Fruit fly (Drosophila melanogaster): ENCODE measurements around the gene CG7201.

CG7201 gene

DNA sequence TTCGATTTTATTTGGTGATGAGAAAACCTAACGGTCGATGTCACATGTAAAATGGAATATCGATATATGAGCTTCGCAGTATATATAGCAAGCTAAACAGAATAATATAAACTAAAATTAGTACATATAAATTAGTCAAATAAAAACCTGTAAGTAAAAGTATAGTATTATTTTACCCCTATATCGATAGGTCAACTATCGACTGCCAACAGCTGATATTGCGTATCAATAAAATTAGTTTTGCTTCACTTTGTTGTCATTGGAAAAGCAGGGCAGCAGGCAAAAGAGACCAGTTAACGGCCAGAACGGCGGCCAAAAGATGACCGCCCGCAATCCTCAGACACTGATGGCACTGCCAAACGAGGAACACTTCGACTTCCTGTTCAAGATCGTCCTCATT is 1.8 kb upstream of the CG7201 start, which contains the start of gene Rab19 (continued):
- TF ChIP-seq CG33557 (GFP tag; optimal IDR thresholded peaks at IDR 0.05), result no peak
- no peak for TF ChIP-seq Fer3 (tag; optimal IDR thresholded peaks at IDR 0.05)
- TF ChIP-seq CG14014 (GFP tag; IDR thresholded peaks at IDR 0.05), result no peak
- no peak for TF ChIP-seq CG10209 (GFP tag; optimal IDR thresholded peaks at IDR 0.05)
- TF ChIP-seq CG8089 (GFP tag; optimal IDR thresholded peaks at IDR 0.05), result no peak
- no peak for TF ChIP-seq sisA (GFP tag; IDR thresholded peaks at IDR 0.05)
- peak; percentile 24 to 89 for TF ChIP-seq crp (GFP tag; optimal IDR thresholded peaks at IDR 0.05)
- TF ChIP-seq unc-4 (GFP tag; IDR thresholded peaks at IDR 0.05; ENCODE audit: partially characterized antibody), result peak; percentile 94
- no peak for TF ChIP-seq kay (GFP tag; optimal IDR thresholded peaks at IDR 0.05)
- TF ChIP-seq CG10431 (GFP tag; optimal IDR thresholded peaks at IDR 0.05), result no peak
- no peak for TF ChIP-seq GATAe (GFP tag; conservative IDR thresholded peaks at IDR 0.05)
- peak; percentile 86 for TF ChIP-seq BEAF-32 (GFP tag; optimal IDR thresholded peaks at IDR 0.05)
- no peak for TF ChIP-seq CG6683 (GFP tag; optimal IDR thresholded peaks at IDR 0.05)
- TF ChIP-seq Hr78 (GFP tag; optimal IDR thresholded peaks at IDR 0.05), result peak in 1 of 2 experiments; percentile 100
- TF ChIP-seq CG3163 (GFP tag; optimal IDR thresholded peaks at IDR 0.05), result no peak
- TF ChIP-seq CG17802 (tag; optimal IDR thresholded peaks at IDR 0.05), result no peak
- TF ChIP-seq abd-A (tag; optimal IDR thresholded peaks at IDR 0.05), result peak; percentile 5
- TF ChIP-seq al (GFP tag; IDR thresholded peaks at IDR 0.05), result no peak
- TF ChIP-seq CG16815 (GFP tag; optimal IDR thresholded peaks at IDR 0.05), result no peak
- no peak for TF ChIP-seq ems (GFP tag; optimal IDR thresholded peaks at IDR 0.05)
- TF ChIP-seq E2f1 (GFP tag; IDR thresholded peaks at IDR 0.05), result no peak
- no peak for TF ChIP-seq bsh (GFP tag; optimal IDR thresholded peaks at IDR 0.05)
- TF ChIP-seq nau (GFP tag; optimal IDR thresholded peaks at IDR 0.05), result no peak
- TF ChIP-seq Myb (GFP tag; optimal IDR thresholded peaks at IDR 0.05), result peak; percentile 85
- TF ChIP-seq gt (GFP tag; IDR thresholded peaks at IDR 0.05), result no peak
- no peak for TF ChIP-seq B-H2 (GFP tag; optimal IDR thresholded peaks at IDR 0.05)
- no peak for TF ChIP-seq danr (GFP tag; IDR thresholded peaks at IDR 0.05)
- TF ChIP-seq H15 (GFP tag; IDR thresholded peaks at IDR 0.05), result no peak
- no peak for TF ChIP-seq schlank (tag; optimal IDR thresholded peaks at IDR 0.05)
- TF ChIP-seq ase (GFP tag; IDR thresholded peaks at IDR 0.05), result no peak
- TF ChIP-seq CG13624 (GFP tag; optimal IDR thresholded peaks at IDR 0.05), result no peak
- TF ChIP-seq cwo (GFP tag; optimal IDR thresholded peaks at IDR 0.05), result no peak
- TF ChIP-seq CG13287 (GFP tag; IDR thresholded peaks at IDR 0.05; ENCODE audit: partially characterized antibody), result peak; percentile 97
- no peak for TF ChIP-seq CG5245 (GFP tag; optimal IDR thresholded peaks at IDR 0.05)
- no peak for TF ChIP-seq CG1832 (GFP tag; optimal IDR thresholded peaks at IDR 0.05)
- TF ChIP-seq H2.0 (GFP tag; IDR thresholded peaks at IDR 0.05), result no peak
- no peak for TF ChIP-seq CG3281 (GFP tag; optimal IDR thresholded peaks at IDR 0.05)
- TF ChIP-seq Kr (GFP tag; optimal IDR thresholded peaks at IDR 0.05), result no peak
- no peak for TF ChIP-seq CG2202 (tag; optimal IDR thresholded peaks at IDR 0.05)
- TF ChIP-seq Jarid2 (GFP tag; optimal IDR thresholded peaks at IDR 0.05), result no peak
- TF ChIP-seq CG12155 (GFP tag; optimal IDR thresholded peaks at IDR 0.05), result no peak
- no peak for TF ChIP-seq Ptx1 (GFP tag; IDR thresholded peaks at IDR 0.05)
- TF ChIP-seq CG30431 (GFP tag; optimal IDR thresholded peaks at IDR 0.05), result no peak
- TF ChIP-seq sna (GFP tag; IDR thresholded peaks at IDR 0.05; ENCODE audit: partially characterized antibody), result peak; percentile 97
- no peak for TF ChIP-seq Dfd (GFP tag; optimal IDR thresholded peaks at IDR 0.05)
- peak; percentile 98 for TF ChIP-seq Dll (GFP tag; IDR thresholded peaks at IDR 0.05; ENCODE audit: partially characterized antibody)
- no peak for TF ChIP-seq Rfx (GFP tag; IDR thresholded peaks at IDR 0.05)
- TF ChIP-seq dysf (GFP tag; IDR thresholded peaks at IDR 0.05), result no peak
- no peak for TF ChIP-seq CG13775 (GFP tag; optimal IDR thresholded peaks at IDR 0.05)
- no peak for TF ChIP-seq sob (GFP tag; IDR thresholded peaks at IDR 0.05)
- peak; percentile 87 for TF ChIP-seq CG2129 (GFP tag; IDR thresholded peaks at IDR 0.05; ENCODE audit: partially characterized antibody)

Measured in whole organism, embryonic.